Worm (Caenorhabditis elegans): ENCODE data around the gene tbc-2.

DNA sequence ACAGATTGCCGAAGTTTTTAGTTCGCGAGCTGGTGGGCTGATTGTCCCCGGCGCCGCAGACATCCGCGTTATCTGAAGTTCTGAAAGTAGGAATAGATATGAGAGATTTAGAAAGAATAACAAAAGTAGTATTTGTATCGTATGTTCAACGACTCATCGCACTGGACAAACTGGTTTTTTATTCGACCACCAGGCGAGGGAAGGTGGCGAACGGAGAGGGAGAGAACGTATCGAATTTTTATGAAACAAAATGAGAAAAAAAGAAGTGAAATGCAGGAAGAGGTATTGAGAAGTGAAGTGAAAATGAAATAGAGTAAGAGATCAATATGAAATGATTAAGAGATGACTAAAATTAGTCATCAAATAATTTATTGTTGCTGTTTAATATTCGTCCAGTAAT, at the start of gene tbc-2:
- TF ChIP-seq jun-1 (tag; optimal IDR thresholded peaks at IDR 0.05) (no peak), skn-1 (tag; optimal IDR thresholded peaks at IDR 0.05) (no peak), pqm-1 (tag; optimal IDR thresholded peaks at IDR 0.05) (no peak), nhr-76 (tag; optimal IDR thresholded peaks at IDR 0.05) (no peak), sea-2 (GFP tag; optimal IDR thresholded peaks at IDR 0.05) (no peak), snpc-4 (tag; optimal IDR thresholded peaks at IDR 0.05) (no peak), fkh-2 (tag; optimal IDR thresholded peaks at IDR 0.05) (no peak), pha-4 (tag; optimal IDR thresholded peaks at IDR 0.05) (no peak), tbx-2 (tag; optimal IDR thresholded peaks at IDR 0.05) (no peak), mdl-1 (tag; optimal IDR thresholded peaks at IDR 0.05) (no peak)

Data from whole organism, L3 larva.